Worm (Caenorhabditis elegans): ENCODE measurements around the gene T08A9.13.

T08A9.13 gene

ce11 chrX:7315329-7315728, 6.9 kb downstream of the T08A9.13 start, which contains the start of gene spp-3:
spp-3 (minus strand) TSS chrX:7315353.
- TF ChIP-seq elt-1 (tag; optimal IDR thresholded peaks at IDR 0.05; ENCODE audit: borderline replicate concordance, insufficient read depth) (no peak), unc-39 (tag; optimal IDR thresholded peaks at IDR 0.05) (no peak), lin-32 (GFP tag; optimal IDR thresholded peaks at IDR 0.05) (no peak), ceh-39 (tag; optimal IDR thresholded peaks at IDR 0.05) (no peak), nhr-12 (tag; optimal IDR thresholded peaks at IDR 0.05) (no peak), tbx-8 (GFP tag; optimal IDR thresholded peaks at IDR 0.05) (no peak), nhr-237 (tag; optimal IDR thresholded peaks at IDR 0.05) (no peak), flh-1 (GFP tag; optimal IDR thresholded peaks at IDR 0.05) (no peak), mab-5 (tag; optimal IDR thresholded peaks at IDR 0.05) (no peak), ztf-11 (tag; optimal IDR thresholded peaks at IDR 0.05) (no peak), elt-3 (tag; optimal IDR thresholded peaks at IDR 0.05) (no peak), blmp-1 (tag; optimal IDR thresholded peaks at IDR 0.05) (no peak), cnd-1 (tag; optimal IDR thresholded peaks at IDR 0.05) (no peak), unc-120 (tag; optimal IDR thresholded peaks at IDR 0.05; ENCODE audit: poor library complexity, severe bottlenecking) (no peak), ham-2 (GFP tag; optimal IDR thresholded peaks at IDR 0.05) (no peak), sem-2 (GFP tag; optimal IDR thresholded peaks at IDR 0.05) (no peak)

DNA sequence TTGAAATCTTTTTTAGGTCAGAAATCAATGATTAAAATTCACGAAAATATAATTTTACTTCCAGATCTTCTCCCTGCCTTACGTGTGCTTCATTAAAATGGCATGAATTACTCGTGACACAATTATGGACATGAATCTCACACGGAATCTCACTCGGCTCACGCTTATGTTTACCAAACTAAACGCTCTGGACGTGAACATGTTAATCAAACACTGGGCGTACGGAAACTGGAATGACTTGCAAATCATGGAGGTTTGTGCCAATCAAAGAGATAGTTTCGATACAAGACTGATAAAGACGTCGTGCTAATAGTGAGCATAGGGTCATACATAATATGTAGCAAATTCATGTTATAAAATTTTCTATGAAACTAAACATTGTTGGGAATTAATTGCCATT, 7.7 kb downstream of the T08A9.13 start:
- TF ChIP-seq mep-1 (tag; optimal IDR thresholded peaks at IDR 0.05) (no peak), lin-32 (GFP tag; optimal IDR thresholded peaks at IDR 0.05) (no peak), lsy-2 (tag; optimal IDR thresholded peaks at IDR 0.05) (no peak), hlh-1 (tag; optimal IDR thresholded peaks at IDR 0.05) (no peak), mab-5 (tag; optimal IDR thresholded peaks at IDR 0.05) (no peak), bed-3 (GFP tag; optimal IDR thresholded peaks at IDR 0.05) (no peak), ceh-83 (GFP tag; optimal IDR thresholded peaks at IDR 0.05) (no peak), unc-39 (tag; optimal IDR thresholded peaks at IDR 0.05) (no peak), ztf-11 (tag; optimal IDR thresholded peaks at IDR 0.05) (no peak), ceh-39 (tag; optimal IDR thresholded peaks at IDR 0.05) (no peak), flh-1 (GFP tag; optimal IDR thresholded peaks at IDR 0.05) (no peak), M03D4.4 (tag; optimal IDR thresholded peaks at IDR 0.05) (no peak), unc-62 (GFP tag; optimal IDR thresholded peaks at IDR 0.05) (no peak), tbx-8 (GFP tag; optimal IDR thresholded peaks at IDR 0.05) (no peak), cnd-1 (tag; optimal IDR thresholded peaks at IDR 0.05) (no peak), drap-1 (GFP tag; optimal IDR thresholded peaks at IDR 0.05) (no peak), nhr-12 (tag; optimal IDR thresholded peaks at IDR 0.05) (no peak), snpc-4 (tag; optimal IDR thresholded peaks at IDR 0.05) (no peak), mls-2 (tag; optimal IDR thresholded peaks at IDR 0.05) (no peak)

DNA sequence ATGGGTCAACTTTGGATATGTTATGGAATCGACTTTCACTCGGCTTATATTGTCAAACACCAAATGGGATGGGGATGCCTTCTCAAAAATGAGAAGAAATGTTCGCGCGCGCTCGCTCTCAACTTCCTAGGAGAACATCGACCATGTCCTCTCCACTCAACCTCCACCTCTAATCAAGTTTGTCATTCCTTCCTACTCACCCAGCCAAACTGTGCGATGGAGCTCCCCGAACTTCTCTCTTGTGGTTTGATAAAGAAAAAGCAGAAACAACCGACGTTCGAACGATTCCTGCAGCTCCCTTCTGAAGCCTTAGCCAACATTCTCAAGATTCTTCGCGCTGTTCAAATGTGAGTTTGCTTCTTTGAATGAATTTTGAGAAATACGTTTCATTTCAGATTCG, 9.0 kb downstream of the T08A9.13 start:
- no peak for TF ChIP-seq ceh-43 (GFP tag; optimal IDR thresholded peaks at IDR 0.05)
- no peak for TF ChIP-seq mab-5 (tag; optimal IDR thresholded peaks at IDR 0.05)
- no peak for TF ChIP-seq nhr-76 (tag; optimal IDR thresholded peaks at IDR 0.05)
- TF ChIP-seq lsy-2 (tag; optimal IDR thresholded peaks at IDR 0.05), result no peak
- TF ChIP-seq unc-62 (GFP tag; optimal IDR thresholded peaks at IDR 0.05), result no peak
- TF ChIP-seq flh-1 (GFP tag; optimal IDR thresholded peaks at IDR 0.05), result no peak
- no peak for TF ChIP-seq ceh-83 (GFP tag; optimal IDR thresholded peaks at IDR 0.05)

DNA sequence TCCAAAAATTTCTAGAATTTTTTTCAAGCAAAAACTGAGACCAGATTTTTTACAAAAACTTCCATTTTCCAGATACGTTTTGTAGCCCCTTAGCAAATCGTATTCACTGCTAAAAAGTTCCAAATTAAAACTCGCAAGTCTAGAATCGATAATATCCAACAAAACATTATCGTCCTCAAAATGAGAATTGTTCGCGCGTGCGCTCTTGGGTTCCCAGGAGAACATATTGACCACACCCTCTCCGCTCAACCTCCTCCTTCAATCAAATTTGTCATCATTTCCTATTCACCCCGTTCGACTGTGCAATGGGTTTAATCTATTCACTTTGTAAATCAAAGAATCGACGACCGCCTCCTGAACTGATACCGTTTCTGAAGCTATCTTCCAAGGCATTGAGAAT, 10.4 kb downstream of the T08A9.13 start:
- TF ChIP-seq ztf-11 (tag; optimal IDR thresholded peaks at IDR 0.05), result no peak
- no peak for TF ChIP-seq lsy-2 (tag; optimal IDR thresholded peaks at IDR 0.05)

DNA sequence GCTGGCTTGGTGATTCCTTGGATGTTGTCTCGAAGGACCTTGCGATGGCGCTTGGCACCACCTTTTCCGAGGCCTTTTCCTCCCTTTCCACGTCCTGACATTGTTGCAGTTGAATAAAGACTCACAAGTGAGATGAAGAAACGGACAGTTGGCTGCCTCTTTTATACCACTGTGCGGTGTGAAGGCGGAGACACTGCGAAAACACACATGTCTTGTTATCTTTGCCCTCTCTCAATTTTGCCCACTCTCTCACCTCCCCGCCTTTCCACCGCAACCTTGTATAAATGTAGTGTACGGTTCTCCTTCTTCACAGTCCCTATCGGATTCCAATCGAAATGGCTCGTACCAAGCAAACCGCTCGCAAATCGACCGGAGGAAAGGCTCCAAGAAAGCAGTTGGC, 12.4 kb downstream of the T08A9.13 start, which contains the start of the genes his-38 and his-40:
TSS of gene his-38 (minus strand) at position 101 of the 400 bp plus-strand sequence.
TSS of gene his-40 (plus strand) at position 336 of the 400 bp plus-strand sequence.
- TF ChIP-seq snpc-4 (tag; optimal IDR thresholded peaks at IDR 0.05), result no peak
- TF ChIP-seq ceh-83 (GFP tag; optimal IDR thresholded peaks at IDR 0.05), result no peak
- no peak for TF ChIP-seq mls-2 (tag; optimal IDR thresholded peaks at IDR 0.05)
- no peak for TF ChIP-seq ceh-43 (GFP tag; optimal IDR thresholded peaks at IDR 0.05)
- no peak for TF ChIP-seq sptf-1 (tag; optimal IDR thresholded peaks at IDR 0.05)
- no peak for TF ChIP-seq ces-1 (GFP tag; optimal IDR thresholded peaks at IDR 0.05)
- TF ChIP-seq mab-5 (tag; optimal IDR thresholded peaks at IDR 0.05), result no peak
- TF ChIP-seq unc-39 (tag; optimal IDR thresholded peaks at IDR 0.05), result no peak
- no peak for TF ChIP-seq nhr-28 (tag; optimal IDR thresholded peaks at IDR 0.05)
- no peak for TF ChIP-seq drap-1 (GFP tag; optimal IDR thresholded peaks at IDR 0.05)
- TF ChIP-seq ceh-39 (tag; optimal IDR thresholded peaks at IDR 0.05), result no peak
- TF ChIP-seq mep-1 (tag; optimal IDR thresholded peaks at IDR 0.05), result no peak
- no peak for TF ChIP-seq lin-32 (GFP tag; optimal IDR thresholded peaks at IDR 0.05)
